Worm (Caenorhabditis elegans) whole organism, L2 larva: ENCODE measurements around the gene dmd-10.

ENCODE experiments used
- ZK546.5 ChIP-seq: sonication (generic microtip); optimal IDR thresholded peaks from 2 replicates; lab custom pipeline; 2017; ENCODE audit warnings: missing biosample characterization, missing genetic modification characterization
- ama-1 ChIP-seq: fragments of 150-350 bp; optimal IDR thresholded peaks from 2 replicates; lab custom pipeline; 2018; ENCODE audit warnings: inconsistent platforms
- blmp-1 ChIP-seq: sonication (generic microtip); optimal IDR thresholded peaks from 2 replicates; lab custom pipeline; 2017; ENCODE audit warnings: missing genetic modification characterization, mild to moderate bottlenecking, missing compliant biosample characterization, antibody characterized with exemption, moderate library complexity; ENCODE audit not compliant: insufficient read depth
- fos-1 ChIP-seq: fragments of 150-350 bp; optimal IDR thresholded peaks from 2 replicates; lab custom pipeline; 2014; ENCODE audit warnings: missing biosample characterization, missing genetic modification characterization
- nhr-11 ChIP-seq: fragments of 150-350 bp; optimal IDR thresholded peaks from 2 replicates; lab custom pipeline; 2014; ENCODE audit warnings: missing biosample characterization, missing genetic modification characterization
- nhr-12 ChIP-seq: fragments of 150-350 bp; optimal IDR thresholded peaks from 2 replicates; lab custom pipeline; 2014; ENCODE audit warnings: missing biosample characterization, missing genetic modification characterization
- nhr-129 ChIP-seq: fragments of 150-350 bp; optimal IDR thresholded peaks from 2 replicates; lab custom pipeline; 2014; ENCODE audit warnings: missing biosample characterization, missing genetic modification characterization
- nhr-237 ChIP-seq: fragments of 150-350 bp; optimal IDR thresholded peaks from 2 replicates; lab custom pipeline; 2014; ENCODE audit warnings: missing biosample characterization, missing genetic modification characterization
- unc-62 ChIP-seq: fragments of 150-350 bp; optimal IDR thresholded peaks from 2 replicates; lab custom pipeline; 2014; ENCODE audit warnings: missing biosample characterization, missing genetic modification reagents, missing genetic modification characterization

DNA sequence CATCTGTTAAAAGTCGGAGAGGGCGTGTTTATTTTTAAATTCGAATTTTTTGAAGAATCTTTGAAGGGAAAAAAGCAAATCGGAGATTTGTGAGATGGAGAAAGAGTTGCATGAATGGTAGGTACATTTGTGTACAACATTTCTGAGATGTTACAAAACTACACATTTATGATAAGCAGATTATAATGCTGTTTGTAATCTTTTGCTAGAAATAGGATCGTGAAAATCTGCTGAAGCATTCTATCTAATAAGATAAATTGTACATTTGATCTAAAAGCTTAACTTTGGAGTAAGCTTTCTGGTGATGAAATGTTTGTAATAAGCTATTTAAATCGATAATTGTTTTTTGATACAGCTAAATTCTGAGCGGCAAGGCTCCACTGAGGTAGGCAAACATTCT is 35.9 kb upstream of the dmd-10 start:
- no peak for TF ChIP-seq ama-1
- no peak for TF ChIP-seq nhr-129 (tag; lab: Kevin White, UChicago)
- no peak for TF ChIP-seq fos-1 (tag; lab: Kevin White, UChicago)
- no peak for TF ChIP-seq blmp-1 (tag; lab: Kevin White, UChicago)
- no peak for TF ChIP-seq nhr-11 (tag; lab: Kevin White, UChicago)
- no peak for TF ChIP-seq unc-62 (GFP tag; lab: Kevin White, UChicago)
- TF ChIP-seq ZK546.5 (tag; lab: Kevin White, UChicago) = no peak
- TF ChIP-seq nhr-12 (tag; lab: Kevin White, UChicago) = no peak
- TF ChIP-seq nhr-237 (tag; lab: Kevin White, UChicago) = no peak
